Worm (Caenorhabditis elegans) whole organism, young adult: ENCODE data around the gene K11H12.8.

Experiments used
- B0019.2 ChIP-seq: fragments of 200-800 bp; sonication (Bioruptor generic); conservative IDR thresholded peaks from 2 replicates; pipeline ENCODE4 v1.3.6; 2022; ENCODE audit warnings: missing genetic modification reagents, missing genetic modification characterization, missing compliant biosample characterization
- C06A6.2 ChIP-seq: fragments of 200-800 bp; sonication (Bioruptor generic); conservative IDR thresholded peaks from 2 replicates; pipeline ENCODE4 v1.3.6; 2022; ENCODE audit warnings: missing genetic modification characterization, missing compliant biosample characterization
- F49E8.2 ChIP-seq: sonication (generic microtip); optimal IDR thresholded peaks from 3 replicates; lab custom pipeline; 2017; ENCODE audit warnings: missing genetic modification characterization, mild to moderate bottlenecking, missing compliant biosample characterization, antibody characterized with exemption, moderate library complexity; ENCODE audit not compliant: insufficient read depth
- F55B11.4 ChIP-seq: sonication (generic microtip); optimal IDR thresholded peaks from 2 replicates; lab custom pipeline; 2016; ENCODE audit warnings: missing compliant biosample characterization, missing genetic modification characterization, borderline replicate concordance; ENCODE audit not compliant: insufficient read depth
- T26A5.8 ChIP-seq: sonication (generic microtip); optimal IDR thresholded peaks from 2 replicates; lab custom pipeline; 2016; ENCODE audit warnings: missing genetic modification characterization, missing compliant biosample characterization
- Y56A3A.18 ChIP-seq: fragments of 200-800 bp; sonication (Bioruptor generic); IDR thresholded peaks from 2 replicates; pipeline ENCODE4 v1.3.6; 2022; ENCODE audit warnings: missing genetic modification reagents, missing genetic modification characterization, missing compliant biosample characterization
- Y67H2A.10 ChIP-seq: fragments of 200-800 bp; sonication (Bioruptor generic); conservative IDR thresholded peaks from 2 replicates; pipeline ENCODE4 v1.3.6; 2022; ENCODE audit warnings: missing genetic modification reagents, missing genetic modification characterization, missing compliant biosample characterization
- Y79H2A.3 ChIP-seq: fragments of 200-800 bp; sonication (Bioruptor generic); conservative IDR thresholded peaks from 2 replicates; pipeline ENCODE4 v1.3.6; 2022; ENCODE audit warnings: missing genetic modification reagents, missing genetic modification characterization, missing compliant biosample characterization
- Y95B8A.8 ChIP-seq: fragments of 200-800 bp; sonication (Bioruptor generic); IDR thresholded peaks from 2 replicates; pipeline ENCODE4 v1.3.6; 2022; ENCODE audit warnings: missing genetic modification reagents, missing genetic modification characterization, missing compliant biosample characterization
- akir-1 ChIP-seq: fragments of 200-800 bp; sonication (Bioruptor generic); optimal IDR thresholded peaks from 2 replicates; lab custom pipeline; 2018; ENCODE audit warnings: mild to moderate bottlenecking, missing genetic modification characterization, moderate library complexity, missing compliant biosample characterization
- ama-1 ChIP-seq, 3 experiments: fragments of 150-350 bp in 1 of 3; sonication (generic microtip) in 2 of 3; optimal IDR thresholded peaks; 2 replicates each; lab custom pipeline; 2014 to 2018; ENCODE audit warnings: missing biosample characterization in 2 of 3, missing genetic modification characterization in 2 of 3, missing genetic modification reagents in 2 of 3
- aptf-2 ChIP-seq: fragments of 200-800 bp; sonication (Bioruptor generic); conservative IDR thresholded peaks from 2 replicates; pipeline ENCODE4 v1.3.6; 2022; ENCODE audit warnings: missing genetic modification reagents, missing genetic modification characterization, missing compliant biosample characterization
- attf-3 ChIP-seq: fragments of 200-800 bp; sonication (Bioruptor generic); conservative IDR thresholded peaks from 2 replicates; pipeline ENCODE4 v1.3.6; 2022; ENCODE audit warnings: missing genetic modification reagents, missing genetic modification characterization, missing compliant biosample characterization
- attf-5 ChIP-seq: fragments of 200-800 bp; sonication (Bioruptor generic); optimal IDR thresholded peaks from 2 replicates; lab custom pipeline; 2018; ENCODE audit warnings: mild to moderate bottlenecking, missing genetic modification characterization, missing compliant biosample characterization
- bed-1 ChIP-seq: fragments of 200-800 bp; sonication (Bioruptor generic); IDR thresholded peaks from 2 replicates; pipeline ENCODE4 v1.3.6; 2022; ENCODE audit warnings: missing genetic modification reagents, missing genetic modification characterization, missing compliant biosample characterization
- bed-2 ChIP-seq: fragments of 200-800 bp; sonication (Bioruptor generic); IDR thresholded peaks from 2 replicates; pipeline ENCODE4 v1.3.6; 2022; ENCODE audit warnings: missing genetic modification reagents, missing genetic modification characterization, missing compliant biosample characterization
- ccch-3 ChIP-seq: fragments of 200-800 bp; sonication (Bioruptor generic); optimal IDR thresholded peaks from 2 replicates; lab custom pipeline; 2018; ENCODE audit warnings: mild to moderate bottlenecking, missing genetic modification characterization, missing compliant biosample characterization
- cebp-2 ChIP-seq: fragments of 200-800 bp; sonication (Bioruptor generic); IDR thresholded peaks from 2 replicates; pipeline ENCODE4 v1.3.6; 2022; ENCODE audit warnings: missing genetic modification characterization, missing compliant biosample characterization
- ceh-27 ChIP-seq: fragments of 200-800 bp; sonication (Bioruptor generic); optimal IDR thresholded peaks from 2 replicates; lab custom pipeline; 2018; ENCODE audit warnings: mild to moderate bottlenecking, missing genetic modification characterization, moderate library complexity, missing compliant biosample characterization
- ceh-79 ChIP-seq: sonication (generic microtip); optimal IDR thresholded peaks from 2 replicates; lab custom pipeline; 2017; ENCODE audit warnings: mild to moderate bottlenecking, missing genetic modification characterization, missing compliant biosample characterization
- efl-1 ChIP-seq: fragments of 150-350 bp; optimal IDR thresholded peaks from 2 replicates; lab custom pipeline; 2014; ENCODE audit warnings: missing biosample characterization, missing genetic modification reagents, missing genetic modification characterization
- egrh-3 ChIP-seq: fragments of 200-800 bp; sonication (Bioruptor generic); IDR thresholded peaks from 2 replicates; pipeline ENCODE4 v1.3.6; 2022; ENCODE audit warnings: missing genetic modification reagents, missing genetic modification characterization, missing compliant biosample characterization
- hlh-26 ChIP-seq: fragments of 200-800 bp; sonication (Bioruptor generic); conservative IDR thresholded peaks from 2 replicates; pipeline ENCODE4 v1.3.6; 2022; ENCODE audit warnings: missing genetic modification reagents, missing genetic modification characterization, missing compliant biosample characterization
- hmg-20 ChIP-seq: fragments of 200-800 bp; sonication (Bioruptor generic); IDR thresholded peaks from 2 replicates; pipeline ENCODE4 v1.3.6; 2022; ENCODE audit warnings: missing genetic modification reagents, missing genetic modification characterization, missing compliant biosample characterization
- hrde-1 ChIP-seq: sonication (generic microtip); optimal IDR thresholded peaks from 2 replicates; lab custom pipeline; 2016; ENCODE audit warnings: missing genetic modification characterization, mild to moderate bottlenecking, missing compliant biosample characterization, moderate library complexity, missing genotype, missing genetic modification reagents, borderline replicate concordance
- hsf-1 ChIP-seq: fragments of 200-800 bp; sonication (Bioruptor generic); IDR thresholded peaks from 2 replicates; pipeline ENCODE4 v1.3.6; 2022; ENCODE audit warnings: missing genetic modification reagents, missing genetic modification characterization, missing compliant biosample characterization
- lag-1 ChIP-seq: fragments of 200-800 bp; sonication (Bioruptor generic); IDR thresholded peaks from 2 replicates; pipeline ENCODE4 v1.3.6; 2022; ENCODE audit warnings: missing genetic modification reagents, missing genetic modification characterization, missing compliant biosample characterization
- lin-54 ChIP-seq: fragments of 200-800 bp; sonication (Bioruptor generic); optimal IDR thresholded peaks from 2 replicates; lab custom pipeline; 2018; ENCODE audit warnings: mild to moderate bottlenecking, missing genetic modification characterization, missing compliant biosample characterization
- lsl-1 ChIP-seq: fragments of 200-800 bp; sonication (Bioruptor generic); optimal IDR thresholded peaks from 2 replicates; lab custom pipeline; 2018; ENCODE audit warnings: mild to moderate bottlenecking, missing genetic modification characterization, moderate library complexity, missing compliant biosample characterization
- mel-28 ChIP-seq: sonication (generic microtip); optimal IDR thresholded peaks from 2 replicates; lab custom pipeline; 2016; ENCODE audit warnings: borderline replicate concordance, mild to moderate bottlenecking, missing genetic modification characterization, missing compliant biosample characterization
- mxl-1 ChIP-seq: sonication (generic microtip); optimal IDR thresholded peaks from 2 replicates; lab custom pipeline; 2016; ENCODE audit warnings: missing genetic modification characterization, missing compliant biosample characterization
- nfya-1 ChIP-seq: sonication (generic microtip); optimal IDR thresholded peaks from 2 replicates; lab custom pipeline; 2017; ENCODE audit warnings: antibody characterized with exemption, missing compliant biosample characterization, missing genetic modification characterization, borderline replicate concordance; ENCODE audit not compliant: insufficient read depth
- nfyb-1 ChIP-seq: fragments of 200-800 bp; sonication (Bioruptor generic); IDR thresholded peaks from 2 replicates; pipeline ENCODE4 v1.3.6; 2022; ENCODE audit warnings: missing genetic modification reagents, missing genetic modification characterization, missing compliant biosample characterization
- nhr-27 ChIP-seq: fragments of 200-800 bp; sonication (Bioruptor generic); optimal IDR thresholded peaks from 2 replicates; lab custom pipeline; 2018; ENCODE audit warnings: mild to moderate bottlenecking, missing genetic modification characterization, moderate library complexity, missing compliant biosample characterization
- nhr-80 ChIP-seq: sonication (generic microtip); optimal IDR thresholded peaks from 2 replicates; lab custom pipeline; 2016; ENCODE audit warnings: missing genetic modification characterization, missing compliant biosample characterization
- pbrm-1 ChIP-seq: fragments of 200-800 bp; sonication (Bioruptor generic); IDR thresholded peaks from 2 replicates; pipeline ENCODE4 v1.3.6; 2022; ENCODE audit warnings: missing genetic modification reagents, missing genetic modification characterization, missing compliant biosample characterization
- rcor-1 ChIP-seq: fragments of 200-800 bp; sonication (Bioruptor generic); IDR thresholded peaks from 2 replicates; pipeline ENCODE4 v1.3.6; 2022; ENCODE audit warnings: missing genetic modification reagents, missing genetic modification characterization, missing compliant biosample characterization
- repo-1 ChIP-seq: sonication (generic microtip); optimal IDR thresholded peaks from 2 replicates; lab custom pipeline; 2017; ENCODE audit warnings: mild to moderate bottlenecking, missing genetic modification characterization, missing compliant biosample characterization
- rpc-1 ChIP-seq, 2 experiments: fragments of 150-350 bp in 1 of 2; sonication (generic microtip) in 1 of 2; optimal IDR thresholded peaks; 2 replicates each; lab custom pipeline; 2014 to 2018; ENCODE audit warnings: missing biosample characterization in 1 of 2, missing genetic modification characterization in 1 of 2, missing genetic modification reagents in 1 of 2, missing genotype in 1 of 2
- snpc-3.4 ChIP-seq: sonication (generic microtip); optimal IDR thresholded peaks from 2 replicates; lab custom pipeline; 2017; ENCODE audit warnings: missing genetic modification characterization, mild to moderate bottlenecking, missing compliant biosample characterization, antibody characterized with exemption, moderate library complexity, missing genotype, missing genetic modification reagents
- sptf-2 ChIP-seq: fragments of 200-800 bp; sonication (Bioruptor generic); optimal IDR thresholded peaks from 2 replicates; lab custom pipeline; 2018; ENCODE audit warnings: mild to moderate bottlenecking, missing genetic modification characterization, missing compliant biosample characterization
- tlf-1 ChIP-seq: fragments of 200-800 bp; sonication (Bioruptor generic); optimal IDR thresholded peaks from 2 replicates; lab custom pipeline; 2018; ENCODE audit warnings: mild to moderate bottlenecking, missing genetic modification characterization, missing compliant biosample characterization
- unc-130 ChIP-seq: sonication (generic microtip); optimal IDR thresholded peaks from 2 replicates; lab custom pipeline; 2016; ENCODE audit warnings: missing genetic modification reagents, missing genetic modification characterization, missing compliant biosample characterization
- ztf-18 ChIP-seq: sonication (generic microtip); optimal IDR thresholded peaks from 2 replicates; lab custom pipeline; 2016; ENCODE audit warnings: missing genotype, mild to moderate bottlenecking, missing genetic modification characterization, missing compliant biosample characterization

K11H12.8 gene

ce11 chrIV:657932-658331 lies 2.7 kb downstream of the K11H12.8 start (continued):
- TF ChIP-seq lsl-1 (GFP tag; lab: Kevin White, UChicago) (peak; percentile 69), ceh-79 (no peak), nhr-80 (no peak), ceh-27 (GFP tag; lab: Kevin White, UChicago) (no peak), hsf-1 (peak; percentile 63), efl-1 (no peak), Y95B8A.8 (GFP tag; lab: Robert Waterston, UW) (peak; percentile 57; the same call in 1 of the 2 replicates), Y56A3A.18 (0 out of 2 replicates have a peak, but pooled peaks have one; percentile 56), cebp-2 (GFP tag; lab: Robert Waterston, UW) (no peak), nfyb-1 (GFP tag; lab: Robert Waterston, UW) (peak; percentile 76), mxl-1 (tag; lab: Kevin White, UChicago) (no peak), repo-1 (tag; lab: Kevin White, UChicago) (peak; percentile 41), Y67H2A.10 (no peak), sptf-2 (no peak), F49E8.2 (tag; lab: Kevin White, UChicago) (peak; percentile 87), attf-5 (GFP tag; lab: Kevin White, UChicago) (no peak), ama-1 (optimal IDR thresholded peaks at IDR 0.05; lab: Kevin White, UChicago) (no peak), ama-1 (GFP tag; optimal IDR thresholded peaks at IDR 0.05; lab: Kevin White, UChicago) (no peak), hlh-26 (no peak), ccch-3 (no peak), lin-54 (peak; percentile 60), aptf-2 (GFP tag; lab: Robert Waterston, UW) (no peak), nfya-1 (no peak), pbrm-1 (GFP tag; lab: Robert Waterston, UW) (peak; percentile 71; the same call in 1 of the 2 replicates), bed-1 (no peak), rpc-1 (optimal IDR thresholded peaks at IDR 0.05; lab: Kevin White, UChicago) (peak; percentile 42), rpc-1 (tag; optimal IDR thresholded peaks at IDR 0.05; lab: Kevin White, UChicago) (peak; percentile 66), Y79H2A.3 (GFP tag; lab: Robert Waterston, UW) (no peak), F55B11.4 (tag; lab: Kevin White, UChicago) (no peak), mel-28 (no peak), egrh-3 (GFP tag; lab: Robert Waterston, UW) (no peak), snpc-3.4 (peak; percentile 87), bed-2 (0 out of 2 replicates have a peak, but pooled peaks have one; percentile 24), unc-130 (GFP tag; lab: Kevin White, UChicago) (no peak), rcor-1 (peak; percentile 68), T26A5.8 (peak; percentile 69), attf-3 (GFP tag; lab: Robert Waterston, UW) (no peak; the same call in 1 of the 2 replicates), C06A6.2 (GFP tag; lab: Robert Waterston, UW) (no peak), lag-1 (GFP tag; lab: Robert Waterston, UW) (no peak), ztf-18 (tag; lab: Kevin White, UChicago) (no peak), hrde-1 (tag; lab: Kevin White, UChicago) (no peak), akir-1 (no peak), tlf-1 (GFP tag; lab: Kevin White, UChicago) (peak; percentile 52), hmg-20 (GFP tag; lab: Robert Waterston, UW) (peak; percentile 51; the same call in 1 of the 2 replicates), nhr-27 (tag; lab: Kevin White, UChicago) (no peak), B0019.2 (0 out of 2 replicates have a peak, but pooled peaks have one; percentile 23)
